Worm (Caenorhabditis elegans): ENCODE results near the gene F02C9.2.

DNA sequence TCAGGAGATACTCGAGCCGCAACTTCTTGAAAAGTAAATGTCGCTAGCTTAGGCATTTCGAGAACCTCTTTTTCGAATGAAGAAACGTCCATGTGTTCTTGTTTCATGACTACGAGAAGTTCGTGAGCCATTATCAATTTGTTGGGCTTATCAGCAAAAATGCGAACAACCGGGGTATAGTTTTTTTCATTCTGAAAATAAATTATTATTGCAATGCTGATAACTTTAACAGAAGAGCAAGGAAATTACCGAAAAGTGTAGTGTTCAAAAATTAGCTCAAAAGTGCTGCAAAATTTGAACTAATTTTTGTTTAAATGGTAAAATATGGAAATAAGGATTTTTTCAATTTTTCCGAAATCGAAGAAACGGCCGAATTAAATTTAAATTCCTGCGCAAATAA, 21.3 kb upstream of the F02C9.2 start:
- TF ChIP-seq ztf-29 (GFP tag; IDR thresholded peaks at IDR 0.05) (no peak), flt-1 (GFP tag; IDR thresholded peaks at IDR 0.05) (no peak), ref-1 (GFP tag; conservative IDR thresholded peaks at IDR 0.05) (no peak)
